Fruit fly (Drosophila melanogaster) whole organism, embryonic: ENCODE results near the gene Nup98-96.

Experiments
- Atf6 ChIP-seq: fragments of 200-800 bp; sonication (Bioruptor generic); IDR thresholded peaks from 2 replicates; pipeline ENCODE4 v1.3.6; 2022; ENCODE audit warnings: missing biosample characterization, missing genetic modification characterization
- Bdp1 ChIP-seq: fragments of 200-800 bp; sonication (Bioruptor generic); optimal IDR thresholded peaks from 3 replicates; lab custom pipeline; 2016; ENCODE audit warnings: missing biosample characterization, missing genetic modification characterization
- Bteb2 ChIP-seq: fragments of 200-800 bp; sonication (Bioruptor generic); optimal IDR thresholded peaks from 2 replicates; lab custom pipeline; 2016; ENCODE audit warnings: missing biosample characterization, missing genetic modification characterization
- CG11504 ChIP-seq: fragments of 200-800 bp; sonication (Bioruptor generic); optimal IDR thresholded peaks from 3 replicates; lab custom pipeline; 2019; ENCODE audit warnings: missing biosample characterization, mild to moderate bottlenecking, missing genetic modification characterization, moderate library complexity
- CG11695 ChIP-seq: fragments of 200-800 bp; sonication (Bioruptor generic); IDR thresholded peaks from 3 replicates; pipeline ENCODE4 v1.3.6; 2022; ENCODE audit warnings: missing biosample characterization, missing genetic modification characterization
- CG13424 ChIP-seq: fragments of 200-800 bp; sonication (Bioruptor generic); optimal IDR thresholded peaks from 2 replicates; lab custom pipeline; 2019; ENCODE audit warnings: missing biosample characterization, mild to moderate bottlenecking, missing genetic modification characterization, moderate library complexity
- CG13894 ChIP-seq: fragments of 200-800 bp; sonication (Bioruptor generic); optimal IDR thresholded peaks from 3 replicates; lab custom pipeline; 2018; ENCODE audit warnings: missing biosample characterization, mild to moderate bottlenecking, missing genetic modification characterization, moderate library complexity
- CG15479 ChIP-seq: fragments of 200-800 bp; sonication (Bioruptor generic); optimal IDR thresholded peaks from 3 replicates; lab custom pipeline; 2019; ENCODE audit warnings: missing biosample characterization, mild to moderate bottlenecking, missing genetic modification characterization, moderate library complexity
- CG18599 ChIP-seq: fragments of 200-800 bp; sonication (Bioruptor generic); optimal IDR thresholded peaks from 3 replicates; lab custom pipeline; 2017; ENCODE audit warnings: missing biosample characterization, missing genetic modification characterization, mild to moderate bottlenecking, moderate library complexity, missing genetic modification reagents
- CG2120 ChIP-seq: fragments of 200-800 bp; sonication (Bioruptor generic); optimal IDR thresholded peaks from 3 replicates; lab custom pipeline; 2016; ENCODE audit warnings: missing biosample characterization, missing genetic modification characterization
- CG2712 ChIP-seq: fragments of 200-800 bp; optimal IDR thresholded peaks from 3 replicates; lab custom pipeline; 2019; ENCODE audit warnings: missing biosample characterization, mild to moderate bottlenecking, missing genetic modification characterization, moderate library complexity
- CG30403 ChIP-seq: fragments of 200-800 bp; sonication (Bioruptor generic); optimal IDR thresholded peaks from 3 replicates; lab custom pipeline; 2016; ENCODE audit warnings: missing biosample characterization, missing genetic modification characterization
- CG31365 ChIP-seq: fragments of 200-800 bp; sonication (Bioruptor generic); optimal IDR thresholded peaks from 2 replicates; lab custom pipeline; 2018; ENCODE audit warnings: missing biosample characterization, mild to moderate bottlenecking, missing genetic modification characterization
- CG3407 ChIP-seq: fragments of 200-800 bp; sonication (Bioruptor generic); optimal IDR thresholded peaks from 2 replicates; lab custom pipeline; 2018; ENCODE audit warnings: missing biosample characterization, mild to moderate bottlenecking, missing genetic modification characterization
- CG3995 ChIP-seq: fragments of 200-800 bp; sonication (Bioruptor generic); optimal IDR thresholded peaks from 3 replicates; lab custom pipeline; 2016; ENCODE audit warnings: missing biosample characterization, missing genetic modification characterization
- CG4328 ChIP-seq: fragments of 200-800 bp; sonication (Bioruptor generic); optimal IDR thresholded peaks from 3 replicates; lab custom pipeline; 2017; ENCODE audit warnings: missing biosample characterization, missing genetic modification reagents, missing genetic modification characterization
- CG7839 ChIP-seq: fragments of 200-800 bp; sonication (Bioruptor generic); optimal IDR thresholded peaks from 3 replicates; lab custom pipeline; 2018; ENCODE audit warnings: missing biosample characterization, mild to moderate bottlenecking, missing genetic modification characterization, moderate library complexity
- CG8359 ChIP-seq: fragments of 200-800 bp; sonication (Bioruptor generic); optimal IDR thresholded peaks from 2 replicates; lab custom pipeline; 2017; ENCODE audit warnings: missing biosample characterization, mild to moderate bottlenecking, missing genetic modification characterization, borderline replicate concordance
- CG8765 ChIP-seq: fragments of 200-800 bp; sonication (Bioruptor generic); IDR thresholded peaks from 2 replicates; pipeline ENCODE4 v1.3.6; 2022; ENCODE audit warnings: missing biosample characterization, missing genetic modification characterization
- CG8924 ChIP-seq: fragments of 200-800 bp; optimal IDR thresholded peaks from 3 replicates; lab custom pipeline; 2019; ENCODE audit warnings: missing biosample characterization, mild to moderate bottlenecking, missing genetic modification characterization, moderate library complexity
- CG9817 ChIP-seq: fragments of 200-800 bp; sonication (Bioruptor generic); optimal IDR thresholded peaks from 2 replicates; lab custom pipeline; 2018; ENCODE audit warnings: missing biosample characterization, mild to moderate bottlenecking, missing genetic modification characterization, moderate library complexity
- Dll ChIP-seq: fragments of 200-800 bp; sonication (Bioruptor generic); IDR thresholded peaks from 4 replicates; pipeline ENCODE4 v1.3.6; 2022; ENCODE audit warnings: missing biosample characterization, missing genetic modification characterization; ENCODE audit not compliant: partially characterized antibody
- Drgx ChIP-seq: fragments of 200-800 bp; sonication (Bioruptor generic); IDR thresholded peaks from 2 replicates; pipeline ENCODE4 v1.3.6; 2022; ENCODE audit warnings: missing biosample characterization, missing genetic modification characterization
- Fer3 ChIP-seq: fragments of 200-800 bp; sonication (Bioruptor generic); optimal IDR thresholded peaks from 2 replicates; lab custom pipeline; 2018; ENCODE audit warnings: missing biosample characterization, mild to moderate bottlenecking, missing genetic modification characterization, moderate library complexity
- HLH54F ChIP-seq: fragments of 200-800 bp; sonication (Bioruptor generic); optimal IDR thresholded peaks from 3 replicates; lab custom pipeline; 2016; ENCODE audit warnings: missing biosample characterization, missing genetic modification characterization
- Med ChIP-seq: fragments of 200-800 bp; sonication (Bioruptor generic); peaks from one replicate; lab custom pipeline; 2016; ENCODE audit warnings: missing biosample characterization, missing genetic modification characterization, mild to moderate bottlenecking, inconsistent platforms, moderate library complexity
- NK7.1 ChIP-seq: fragments of 200-800 bp; sonication (Bioruptor generic); optimal IDR thresholded peaks from 3 replicates; lab custom pipeline; 2016; ENCODE audit warnings: missing biosample characterization, missing genetic modification characterization
- Pdp1 ChIP-seq, 2 experiments: fragments of 200-800 bp; sonication (Bioruptor generic); optimal IDR thresholded peaks; 3 replicates each; lab custom pipeline; 2016; ENCODE audit warnings: missing biosample characterization in 2 of 2, missing genetic modification characterization in 2 of 2, mild to moderate bottlenecking in 1 of 2, moderate library complexity in 1 of 2
- Ptx1 ChIP-seq: fragments of 200-800 bp; sonication (Bioruptor generic); IDR thresholded peaks from 2 replicates; pipeline ENCODE4 v1.3.6; 2022; ENCODE audit warnings: missing biosample characterization, missing genetic modification characterization
- abd-A ChIP-seq: fragments of 200-800 bp; sonication (Bioruptor generic); optimal IDR thresholded peaks from 3 replicates; lab custom pipeline; 2019; ENCODE audit warnings: missing biosample characterization, mild to moderate bottlenecking, missing genetic modification characterization, moderate library complexity
- bbx ChIP-seq: fragments of 200-800 bp; sonication (Bioruptor generic); IDR thresholded peaks from 2 replicates; pipeline ENCODE4 v1.3.6; 2022; ENCODE audit warnings: missing biosample characterization, missing genetic modification characterization; ENCODE audit not compliant: partially characterized antibody
- bigmax ChIP-seq: fragments of 200-800 bp; sonication (Bioruptor generic); optimal IDR thresholded peaks from 2 replicates; lab custom pipeline; 2018; ENCODE audit warnings: missing biosample characterization, mild to moderate bottlenecking, missing genetic modification characterization
- bowl ChIP-seq: fragments of 200-800 bp; sonication (Bioruptor generic); IDR thresholded peaks from 2 replicates; pipeline ENCODE4 v1.3.6; 2022; ENCODE audit warnings: missing biosample characterization, missing genetic modification characterization
- cad ChIP-seq: fragments of >200 bp; optimal IDR thresholded peaks from 2 replicates; lab custom pipeline; 2017; ENCODE audit warnings: missing biosample characterization, missing genetic modification characterization
- cg ChIP-seq: fragments of 200-800 bp; sonication (Bioruptor generic); optimal IDR thresholded peaks from 3 replicates; lab custom pipeline; 2019; ENCODE audit warnings: missing biosample characterization, mild to moderate bottlenecking, missing genetic modification characterization, moderate library complexity
- croc ChIP-seq: fragments of 200-800 bp; sonication (Bioruptor generic); conservative IDR thresholded peaks from 3 replicates; pipeline ENCODE4 v1.3.6; 2022; ENCODE audit warnings: missing biosample characterization, missing genetic modification characterization
- grau ChIP-seq: fragments of 200-800 bp; optimal IDR thresholded peaks from 3 replicates; lab custom pipeline; 2019; ENCODE audit warnings: missing biosample characterization, mild to moderate bottlenecking, missing genetic modification characterization, moderate library complexity
- hbn ChIP-seq: fragments of 200-800 bp; sonication (Bioruptor generic); IDR thresholded peaks from 2 replicates; pipeline ENCODE4 v1.3.6; 2022; ENCODE audit warnings: missing biosample characterization, missing genetic modification characterization; ENCODE audit not compliant: partially characterized antibody
- her ChIP-seq: fragments of 200-800 bp; sonication (Bioruptor generic); optimal IDR thresholded peaks from 2 replicates; lab custom pipeline; 2016; ENCODE audit warnings: missing biosample characterization, missing genetic modification characterization
- kah ChIP-seq: fragments of 200-800 bp; sonication (Bioruptor generic); optimal IDR thresholded peaks from 2 replicates; lab custom pipeline; 2018; ENCODE audit warnings: missing biosample characterization, mild to moderate bottlenecking, missing genetic modification characterization
- ken ChIP-seq: fragments of 200-800 bp; sonication (Bioruptor generic); IDR thresholded peaks from 3 replicates; pipeline ENCODE4 v1.3.6; 2022; ENCODE audit warnings: missing biosample characterization, missing genetic modification characterization
- lab ChIP-seq: fragments of 200-800 bp; sonication (Bioruptor generic); optimal IDR thresholded peaks from 3 replicates; lab custom pipeline; 2017; ENCODE audit warnings: missing biosample characterization, missing genetic modification characterization, mild to moderate bottlenecking, moderate library complexity, missing genetic modification reagents
- maf-S ChIP-seq: fragments of 200-800 bp; sonication (Bioruptor generic); optimal IDR thresholded peaks from 2 replicates; lab custom pipeline; 2016; ENCODE audit warnings: missing biosample characterization, missing genetic modification characterization
- odd ChIP-seq: fragments of 200-800 bp; sonication (Bioruptor generic); optimal IDR thresholded peaks from 2 replicates; lab custom pipeline; 2017; ENCODE audit warnings: missing biosample characterization, mild to moderate bottlenecking, missing genetic modification characterization
- pb ChIP-seq: fragments of 200-800 bp; sonication (Bioruptor generic); optimal IDR thresholded peaks from 3 replicates; lab custom pipeline; 2016; ENCODE audit warnings: missing biosample characterization, missing genetic modification characterization
- pnt ChIP-seq: fragments of 200-800 bp; sonication (Bioruptor generic); optimal IDR thresholded peaks from 3 replicates; lab custom pipeline; 2016; ENCODE audit warnings: missing biosample characterization, missing genetic modification characterization
- pros ChIP-seq: fragments of 200-800 bp; sonication (Bioruptor generic); optimal IDR thresholded peaks from 3 replicates; lab custom pipeline; 2019; ENCODE audit warnings: missing biosample characterization, mild to moderate bottlenecking, missing genetic modification characterization, moderate library complexity
- wek ChIP-seq: fragments of 200-800 bp; sonication (Bioruptor generic); optimal IDR thresholded peaks from 3 replicates; lab custom pipeline; 2018; ENCODE audit warnings: missing biosample characterization, mild to moderate bottlenecking, missing genetic modification characterization, moderate library complexity

Nup98-96 gene

DNA sequence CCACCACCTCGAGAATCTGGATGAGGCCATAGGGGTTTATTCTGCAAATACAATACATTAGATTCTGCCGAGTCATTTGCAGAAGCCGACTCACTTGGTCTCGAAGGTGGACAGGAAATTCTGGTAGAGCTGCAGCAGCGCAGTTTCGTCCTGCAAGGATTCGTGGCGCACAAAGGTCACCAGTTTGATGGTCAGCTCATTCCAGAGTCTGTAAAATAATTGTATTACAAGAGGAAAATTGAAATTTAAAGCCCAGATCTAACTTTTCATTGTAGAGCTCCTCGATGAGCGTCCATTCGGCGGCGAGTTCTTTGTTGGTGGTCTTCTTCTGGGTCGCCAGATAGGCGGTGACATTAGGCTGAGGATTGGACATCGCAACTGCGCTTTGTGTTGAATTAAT is 48.9 kb downstream of the Nup98-96 start:
- TF ChIP-seq CG3995 (no peak), odd (no peak), CG13894 (tag; lab: Kevin White, UChicago) (no peak), Bteb2 (GFP tag; lab: Kevin White, UChicago) (no peak), maf-S (GFP tag; lab: Kevin White, UChicago) (no peak), CG30403 (no peak), CG2120 (GFP tag; lab: Kevin White, UChicago) (no peak), pros (GFP tag; lab: Kevin White, UChicago) (no peak), grau (tag; lab: Kevin White, UChicago) (no peak), bigmax (GFP tag; lab: Kevin White, UChicago) (no peak), cg (GFP tag; lab: Kevin White, UChicago) (no peak), wek (GFP tag; lab: Kevin White, UChicago) (no peak), Fer3 (tag; lab: Kevin White, UChicago) (no peak)

- TF ChIP-seq CG8359 (no peak), CG31365 (tag; lab: Kevin White, UChicago) (no peak), Pdp1 (GFP tag; optimal IDR thresholded peaks at IDR 0.05; lab: Kevin White, UChicago) (no peak), Bdp1 (no peak), hbn (0 out of 2 replicates have a peak, but pooled peaks have one; percentile 3), NK7.1 (no peak), Med (GFP tag; lab: Kevin White, UChicago) (peak; percentile 53), croc (GFP tag; lab: Robert Waterston, UW) (no peak), HLH54F (GFP tag; lab: Kevin White, UChicago) (no peak), Dll (0 out of 4 replicates have a peak, but pooled peaks have one; percentile 1), CG3407 (no peak), Drgx (GFP tag; lab: Robert Waterston, UW) (0 out of 2 replicates have a peak, but pooled peaks have one; percentile 3), CG15479 (GFP tag; lab: Kevin White, UChicago) (no peak), pnt (GFP tag; lab: Kevin White, UChicago) (no peak), CG4328 (GFP tag; lab: Kevin White, UChicago) (no peak), kah (GFP tag; lab: Kevin White, UChicago) (peak; percentile 63), odd (no peak), CG2712 (tag; lab: Kevin White, UChicago) (no peak), Ptx1 (no peak)
Observed at dm6 chr3R:23730472-23730801, 51.0 kb downstream of the Nup98-96 start.

dm6 chr3R:23729632-23730471 is 51.6 kb downstream of the Nup98-96 start:
- TF ChIP-seq CG8765 (GFP tag; lab: Robert Waterston, UW): 0 out of 2 replicates have a peak, but pooled peaks have one; percentile 31
- TF ChIP-seq her (GFP tag; lab: Kevin White, UChicago): no peak
- no peak for TF ChIP-seq CG8924 (tag; lab: Kevin White, UChicago)
- peak; percentile 6 for TF ChIP-seq CG11504 (tag; lab: Kevin White, UChicago)
- no peak for TF ChIP-seq CG9817 (tag; lab: Kevin White, UChicago)
- TF ChIP-seq bowl (GFP tag; lab: Robert Waterston, UW): no peak
- TF ChIP-seq lab (GFP tag; lab: Kevin White, UChicago): no peak
- TF ChIP-seq ken (GFP tag; lab: Robert Waterston, UW): 0 out of 3 replicates have a peak, but pooled peaks have one; percentile 40
- TF ChIP-seq CG3995: no peak
- no peak for TF ChIP-seq pb
- TF ChIP-seq bbx (GFP tag; lab: Robert Waterston, UW): peak; percentile 78
- TF ChIP-seq CG11695 (GFP tag; lab: Robert Waterston, UW): peak; percentile 18; the same call in 1 of the 3 replicates
- TF ChIP-seq cad: peak; percentile 5
- peak; percentile 24 for TF ChIP-seq abd-A
- no peak for TF ChIP-seq CG7839 (tag; lab: Kevin White, UChicago)
- peak; percentile 30 for TF ChIP-seq CG18599
- peak; percentile 17 for TF ChIP-seq CG13424
- peak; percentile 40; the same call in 1 of the 2 replicates for TF ChIP-seq Atf6
